Worm (Caenorhabditis elegans): Measurements from ENCODE around the gene M163.10.

Gene M163.10

DNA sequence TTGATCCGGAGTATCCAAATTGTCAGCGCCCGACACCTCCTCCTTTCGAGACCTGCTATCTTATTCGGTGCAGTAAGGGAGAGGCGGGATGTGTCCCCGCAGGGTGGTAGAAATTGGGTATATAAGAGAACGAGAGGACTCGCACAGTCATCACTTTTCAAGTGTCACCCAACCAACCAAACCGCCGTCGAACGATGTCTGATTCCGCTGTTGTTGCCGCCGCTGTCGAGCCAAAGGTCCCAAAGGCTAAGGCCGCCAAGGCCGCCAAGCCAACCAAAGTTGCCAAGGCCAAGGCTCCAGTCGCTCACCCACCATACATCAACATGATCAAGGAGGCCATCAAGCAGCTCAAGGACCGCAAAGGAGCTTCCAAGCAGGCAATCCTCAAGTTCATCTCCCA, 19.2 kb downstream of the M163.10 start, which contains the start of gene his-24 (continued):
- no peak for TF ChIP-seq ccch-3 (GFP tag; optimal IDR thresholded peaks at IDR 0.05)
- no peak for TF ChIP-seq ztf-3 (GFP tag; optimal IDR thresholded peaks at IDR 0.05)
- TF ChIP-seq Y95B8A.8 (GFP tag; IDR thresholded peaks at IDR 0.05), result no peak
- TF ChIP-seq zim-3 (tag; optimal IDR thresholded peaks at IDR 0.05), result no peak
- TF ChIP-seq mxl-1 (tag; optimal IDR thresholded peaks at IDR 0.05), result no peak
- TF ChIP-seq let-607 (tag; optimal IDR thresholded peaks at IDR 0.05), result no peak
- TF ChIP-seq snpc-3.4 (tag; optimal IDR thresholded peaks at IDR 0.05), result no peak
- no peak for TF ChIP-seq egrh-3 (GFP tag; IDR thresholded peaks at IDR 0.05)
- TF ChIP-seq Y67H2A.10 (GFP tag; conservative IDR thresholded peaks at IDR 0.05), result no peak
- peak; percentile 35; the same call in 1 of the 2 replicates for TF ChIP-seq hmg-1.2 (GFP tag; IDR thresholded peaks at IDR 0.05)
- TF ChIP-seq Y53G8AR.9 (GFP tag; conservative IDR thresholded peaks at IDR 0.05), result no peak
- no peak for TF ChIP-seq lsl-1 (GFP tag; optimal IDR thresholded peaks at IDR 0.05)
- TF ChIP-seq ztf-18 (tag; optimal IDR thresholded peaks at IDR 0.05), result peak; percentile 17
- TF ChIP-seq die-1 (tag; optimal IDR thresholded peaks at IDR 0.05), result no peak
- TF ChIP-seq B0019.2 (GFP tag; conservative IDR thresholded peaks at IDR 0.05), result no peak
- no peak for TF ChIP-seq B0261.1 (tag; optimal IDR thresholded peaks at IDR 0.05)
- TF ChIP-seq sptf-2 (GFP tag; optimal IDR thresholded peaks at IDR 0.05), result no peak
- no peak for TF ChIP-seq unc-130 (GFP tag; optimal IDR thresholded peaks at IDR 0.05)
- TF ChIP-seq lin-40 (tag; optimal IDR thresholded peaks at IDR 0.05), result peak; percentile 78
- no peak for TF ChIP-seq lin-35 (GFP tag; optimal IDR thresholded peaks at IDR 0.05)
- TF ChIP-seq tbx-9 (tag; optimal IDR thresholded peaks at IDR 0.05; ENCODE audit: borderline replicate concordance), result no peak
- peak; percentile 24 for TF ChIP-seq ama-1 (optimal IDR thresholded peaks at IDR 0.05)
- no peak for TF ChIP-seq ama-1 (GFP tag; optimal IDR thresholded peaks at IDR 0.05)
- TF ChIP-seq ceh-79 (tag; optimal IDR thresholded peaks at IDR 0.05), result no peak
- no peak for TF ChIP-seq mes-4 (tag; optimal IDR thresholded peaks at IDR 0.05)
- peak; percentile 36 for TF ChIP-seq F23B12.7 (tag; optimal IDR thresholded peaks at IDR 0.05; ENCODE audit: insufficient read depth)
- TF ChIP-seq T26A5.8 (tag; optimal IDR thresholded peaks at IDR 0.05), result no peak
- TF ChIP-seq nfya-1 (tag; optimal IDR thresholded peaks at IDR 0.05; ENCODE audit: borderline replicate concordance, insufficient read depth), result no peak
- no peak for TF ChIP-seq F55B11.4 (tag; optimal IDR thresholded peaks at IDR 0.05; ENCODE audit: borderline replicate concordance, insufficient read depth)
- TF ChIP-seq egl-18 (GFP tag; IDR thresholded peaks at IDR 0.05), result peak; percentile 5; the same call in 1 of the 2 replicates
- no peak for TF ChIP-seq tlf-1 (GFP tag; optimal IDR thresholded peaks at IDR 0.05)
- TF ChIP-seq hsf-1 (GFP tag; IDR thresholded peaks at IDR 0.05), result no peak
- no peak for TF ChIP-seq T07F8.4 (tag; optimal IDR thresholded peaks at IDR 0.05)
- TF ChIP-seq zfh-2 (GFP tag; conservative IDR thresholded peaks at IDR 0.05), result no peak; the same call in 1 of the 2 replicates
- TF ChIP-seq egl-44 (GFP tag; IDR thresholded peaks at IDR 0.05), result no peak
- TF ChIP-seq madf-8 (GFP tag; conservative IDR thresholded peaks at IDR 0.05), result no peak
- no peak for TF ChIP-seq aptf-2 (GFP tag; conservative IDR thresholded peaks at IDR 0.05)
- no peak for TF ChIP-seq ZK185.1 (tag; optimal IDR thresholded peaks at IDR 0.05; ENCODE audit: poor library complexity, severe bottlenecking)
- TF ChIP-seq nhr-90 (tag; optimal IDR thresholded peaks at IDR 0.05), result no peak
- TF ChIP-seq tbp1 (GFP tag; optimal IDR thresholded peaks at IDR 0.05), result peak; percentile 67
- TF ChIP-seq nhr-80 (tag; optimal IDR thresholded peaks at IDR 0.05), result peak; percentile 37
- TF ChIP-seq ceh-58 (GFP tag; IDR thresholded peaks at IDR 0.05), result no peak
- TF ChIP-seq unc-62 (GFP tag; optimal IDR thresholded peaks at IDR 0.05), result no peak
- TF ChIP-seq nfya-2 (GFP tag; IDR thresholded peaks at IDR 0.05), result no peak
- TF ChIP-seq attf-5 (GFP tag; optimal IDR thresholded peaks at IDR 0.05), result no peak
- TF ChIP-seq cebp-2 (GFP tag; IDR thresholded peaks at IDR 0.05), result no peak
- TF ChIP-seq pbrm-1 (GFP tag; IDR thresholded peaks at IDR 0.05), result peak; percentile 97

Data from whole organism, young adult.